Fruit fly (Drosophila melanogaster): ENCODE data around the gene CG7560.
A peak's percentile ranks its signal among the peaks of the same experiment; 100 is the strongest.

Gene CG7560

DNA sequence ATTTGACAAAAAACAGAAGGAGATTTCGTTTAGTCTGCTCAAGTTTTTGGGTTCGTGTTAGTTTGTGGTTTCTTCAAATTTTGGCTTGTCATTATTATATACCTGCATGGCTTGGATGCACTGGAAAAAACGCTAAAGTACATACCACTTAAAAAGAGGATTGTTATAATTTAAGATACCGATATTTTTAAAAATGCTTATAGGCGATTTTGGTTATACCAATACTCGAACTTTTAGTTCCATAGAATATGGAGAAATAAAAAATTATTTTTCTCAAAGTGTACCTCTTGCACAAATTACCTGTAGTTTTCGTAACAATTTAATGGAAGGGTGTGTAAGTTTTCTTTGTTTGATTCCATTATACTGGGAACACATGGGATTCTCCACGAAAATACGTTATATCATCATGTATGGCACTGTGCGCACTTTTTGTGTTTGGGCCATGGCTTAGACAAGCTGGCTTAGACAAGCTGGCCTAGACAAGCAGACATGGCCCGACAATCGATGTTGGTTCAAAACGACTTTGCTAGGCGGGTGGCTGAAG is 40.5 kb downstream of the CG7560 start, which contains the start of gene Fum3 (continued):
- TF ChIP-seq bsh (GFP tag; optimal IDR thresholded peaks at IDR 0.05), result peak in 1 of 2 experiments; percentile 12
- no peak for TF ChIP-seq CG7372 (GFP tag; IDR thresholded peaks at IDR 0.05)
- TF ChIP-seq CG7271 (tag; optimal IDR thresholded peaks at IDR 0.05), result peak; percentile 59
- TF ChIP-seq CG1233 (GFP tag; optimal IDR thresholded peaks at IDR 0.05), result no peak
- peak; percentile 29 for TF ChIP-seq dmrt11E (tag; optimal IDR thresholded peaks at IDR 0.05)
- no peak for TF ChIP-seq CG32767 (GFP tag; IDR thresholded peaks at IDR 0.05)
- TF ChIP-seq CG17359 (tag; optimal IDR thresholded peaks at IDR 0.05), result peak; percentile 27
- TF ChIP-seq gem (tag; optimal IDR thresholded peaks at IDR 0.05), result peak; percentile 26
- 0 out of 3 replicates have a peak, but pooled peaks have one; percentile 24 for TF ChIP-seq CG7357 (GFP tag; IDR thresholded peaks at IDR 0.05)
- no peak for TF ChIP-seq btn (GFP tag; optimal IDR thresholded peaks at IDR 0.05)
- no peak for TF ChIP-seq Scr (GFP tag; IDR thresholded peaks at IDR 0.05; ENCODE audit: partially characterized antibody)
- TF ChIP-seq CG2199 (GFP tag; IDR thresholded peaks at IDR 0.05), result no peak
- TF ChIP-seq CG13624 (GFP tag; optimal IDR thresholded peaks at IDR 0.05), result no peak
- peak; percentile 19; the same call in 1 of the 2 replicates for TF ChIP-seq ranshi (GFP tag; IDR thresholded peaks at IDR 0.05)
- TF ChIP-seq ato (GFP tag; IDR thresholded peaks at IDR 0.05; ENCODE audit: partially characterized antibody), result no peak
- no peak for TF ChIP-seq CG11456 (GFP tag; IDR thresholded peaks at IDR 0.05)
- no peak for TF ChIP-seq chinmo (GFP tag; IDR thresholded peaks at IDR 0.05; ENCODE audit: partially characterized antibody)
- no peak for TF ChIP-seq CG4854 (GFP tag; optimal IDR thresholded peaks at IDR 0.05)
- no peak for TF ChIP-seq BtbVII (GFP tag; optimal IDR thresholded peaks at IDR 0.05)
- TF ChIP-seq CG3281 (GFP tag; optimal IDR thresholded peaks at IDR 0.05), result no peak
- TF ChIP-seq schlank (tag; optimal IDR thresholded peaks at IDR 0.05), result no peak
- peak; percentile 47; the same call in 1 of the 2 replicates for TF ChIP-seq HLH3B (GFP tag; IDR thresholded peaks at IDR 0.05)
- peak; percentile 35 for TF ChIP-seq CG10959 (GFP tag; IDR thresholded peaks at IDR 0.05)
- no peak for TF ChIP-seq CG14860 (GFP tag; IDR thresholded peaks at IDR 0.05; ENCODE audit: partially characterized antibody)
- TF ChIP-seq CG14441 (GFP tag; IDR thresholded peaks at IDR 0.05), result peak; percentile 13; the same call in 1 of the 2 replicates
- TF ChIP-seq sna (GFP tag; IDR thresholded peaks at IDR 0.05; ENCODE audit: partially characterized antibody), result no peak
- TF ChIP-seq MESR4 (GFP tag; optimal IDR thresholded peaks at IDR 0.05), result no peak
- TF ChIP-seq chif (GFP tag; optimal IDR thresholded peaks at IDR 0.05), result peak in 1 of 2 experiments; percentile 13
- TF ChIP-seq CG14667 (GFP tag; IDR thresholded peaks at IDR 0.05), result 0 out of 2 replicates have a peak, but pooled peaks have one; percentile 3
- no peak for TF ChIP-seq Doc3 (GFP tag; IDR thresholded peaks at IDR 0.05; ENCODE audit: partially characterized antibody)
- no peak for TF ChIP-seq az2 (GFP tag; optimal IDR thresholded peaks at IDR 0.05)
- no peak for TF ChIP-seq disco-r (GFP tag; optimal IDR thresholded peaks at IDR 0.05)
- no peak for TF ChIP-seq CG2889 (GFP tag; IDR thresholded peaks at IDR 0.05)
- peak; percentile 27; the same call in 1 of the 2 replicates for TF ChIP-seq lmd (GFP tag; IDR thresholded peaks at IDR 0.05)
- no peak for TF ChIP-seq Dek (tag; optimal IDR thresholded peaks at IDR 0.05)
- peak; percentile 29 for TF ChIP-seq phol (tag; optimal IDR thresholded peaks at IDR 0.05)
- no peak for TF ChIP-seq oc (tag; optimal IDR thresholded peaks at IDR 0.05)
- TF ChIP-seq Xrp1 (GFP tag; IDR thresholded peaks at IDR 0.05), result peak; percentile 66
- peak; percentile 15 for TF ChIP-seq dmrt99B (tag; optimal IDR thresholded peaks at IDR 0.05)
- TF ChIP-seq zfh1 (GFP tag; IDR thresholded peaks at IDR 0.05), result peak; percentile 70
- TF ChIP-seq lola (GFP tag; optimal IDR thresholded peaks at IDR 0.05), result no peak
- peak; percentile 31 for TF ChIP-seq CG18262 (tag; optimal IDR thresholded peaks at IDR 0.05)
- peak; percentile 13; the same call in 1 of the 3 replicates for TF ChIP-seq croc (GFP tag; conservative IDR thresholded peaks at IDR 0.05)
- peak; percentile 21 for TF ChIP-seq CG2678 (tag; optimal IDR thresholded peaks at IDR 0.05)
- peak; percentile 35; the same call in 1 of the 2 replicates for TF ChIP-seq CG4404 (GFP tag; IDR thresholded peaks at IDR 0.05)
- TF ChIP-seq tio (GFP tag; optimal IDR thresholded peaks at IDR 0.05), result peak; percentile 7
- TF ChIP-seq vvl (GFP tag; IDR thresholded peaks at IDR 0.05), result peak; percentile 6; the same call in 1 of the 2 replicates
- no peak for TF ChIP-seq Taf1 (GFP tag; IDR thresholded peaks at IDR 0.05)
- TF ChIP-seq YL-1 (GFP tag; optimal IDR thresholded peaks at IDR 0.05), result no peak
